Worm (Caenorhabditis elegans) whole organism, L4/young adult: ENCODE measurements around the gene F59B2.9.

Experiments used
- dao-5 ChIP-seq: sonication (generic microtip); optimal IDR thresholded peaks from 2 replicates; lab custom pipeline; 2016; ENCODE audit warnings: missing genotype, missing genetic modification characterization, moderate library complexity, missing compliant biosample characterization
- him-1 ChIP-seq: sonication (generic microtip); optimal IDR thresholded peaks from 2 replicates; lab custom pipeline; 2016; ENCODE audit warnings: missing genotype, missing genetic modification reagents, missing genetic modification characterization, missing compliant biosample characterization

DNA sequence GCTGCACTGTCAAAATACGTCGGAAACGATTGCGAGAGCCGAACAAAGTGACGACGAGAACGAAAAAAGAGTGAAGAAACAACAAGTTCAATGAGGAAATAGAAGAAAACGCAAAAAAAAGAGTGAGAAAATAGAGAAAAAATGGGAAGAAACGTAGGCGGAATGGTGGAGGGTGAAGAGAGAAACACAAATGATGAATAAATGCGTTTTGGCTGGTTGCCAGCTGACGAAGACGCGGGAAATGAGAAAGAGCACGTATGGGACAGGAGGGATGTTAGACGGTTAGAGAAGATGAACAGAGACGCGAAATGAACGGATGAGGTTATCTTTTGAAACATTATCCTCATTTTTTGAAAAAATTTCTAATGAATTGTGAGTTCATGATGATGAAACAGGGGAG lies 27.2 kb downstream of the F59B2.9 start:
- TF ChIP-seq him-1 (tag; lab: Kevin White, UChicago): peak; percentile 32
- TF ChIP-seq dao-5 (tag; lab: Kevin White, UChicago): no peak
